Worm (Caenorhabditis elegans): ENCODE measurements around the gene C03B8.3.

The C03B8.3 gene

DNA sequence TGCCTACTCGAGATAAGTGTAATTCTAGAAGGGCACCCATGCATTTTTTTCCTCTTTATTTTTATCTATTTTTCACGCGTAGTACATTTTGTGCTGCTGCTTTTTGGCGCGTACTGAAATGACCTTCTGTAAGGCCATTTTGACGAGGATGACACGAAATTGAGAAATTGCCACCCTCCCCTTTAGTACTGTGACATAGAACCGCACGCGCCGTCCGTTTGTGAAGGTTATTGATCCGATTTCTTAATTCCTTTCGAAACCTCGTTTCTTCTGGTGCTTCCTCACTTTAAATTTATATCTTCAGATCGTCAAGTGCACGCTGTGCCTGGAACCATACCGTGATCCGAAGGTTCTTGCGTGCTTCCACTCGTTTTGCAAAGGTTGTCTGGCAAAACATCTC is 19.0 kb downstream of the C03B8.3 start:
- TF ChIP-seq ama-1 (optimal IDR thresholded peaks at IDR 0.05) (no peak), tbx-11 (GFP tag; IDR thresholded peaks at IDR 0.05) (no peak), flt-1 (GFP tag; IDR thresholded peaks at IDR 0.05) (no peak), ceh-36 (tag; optimal IDR thresholded peaks at IDR 0.05) (no peak), ceh-13 (GFP tag; optimal IDR thresholded peaks at IDR 0.05) (no peak), sea-1 (GFP tag; conservative IDR thresholded peaks at IDR 0.05) (no peak), tbx-37 (GFP tag; conservative IDR thresholded peaks at IDR 0.05) (no peak), hnd-1 (tag; optimal IDR thresholded peaks at IDR 0.05) (no peak), scrt-1 (GFP tag; IDR thresholded peaks at IDR 0.05) (no peak), B0310.2 (tag; optimal IDR thresholded peaks at IDR 0.05) (no peak), aly-1 (tag; optimal IDR thresholded peaks at IDR 0.05) (no peak), hmg-4 (GFP tag; optimal IDR thresholded peaks at IDR 0.05) (no peak), F13C5.2 (tag; optimal IDR thresholded peaks at IDR 0.05) (no peak)

- TF ChIP-seq tra-4 (tag; optimal IDR thresholded peaks at IDR 0.05) (peak; percentile 10), F13C5.2 (tag; optimal IDR thresholded peaks at IDR 0.05) (no peak), tbx-11 (GFP tag; IDR thresholded peaks at IDR 0.05) (no peak), hmg-4 (GFP tag; optimal IDR thresholded peaks at IDR 0.05) (peak; percentile 38), pes-1 (GFP tag; IDR thresholded peaks at IDR 0.05) (no peak)
Measured at ce11 chrIII:7733563-7733962, 21.5 kb downstream of the C03B8.3 start.

DNA sequence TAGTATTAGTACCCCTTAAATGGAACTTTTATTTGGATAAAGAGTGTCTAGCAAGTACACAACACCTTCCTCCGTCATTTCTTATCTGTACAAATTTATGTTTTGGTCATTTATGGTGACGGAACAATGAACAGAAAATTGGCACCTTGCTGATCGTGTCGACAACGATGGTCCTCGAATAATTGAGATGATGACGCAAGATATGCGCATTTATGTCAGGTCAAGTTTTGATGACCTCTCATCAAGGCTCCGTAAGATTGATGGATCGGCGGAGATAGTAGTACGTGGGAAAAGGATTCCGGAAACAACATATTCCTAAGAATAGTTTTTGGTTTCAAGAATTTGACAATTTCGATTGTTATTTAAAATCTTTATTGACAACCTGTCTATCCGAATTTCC is 22.0 kb downstream of the C03B8.3 start:
- no peak for TF ChIP-seq ama-1 (optimal IDR thresholded peaks at IDR 0.05)
- no peak for TF ChIP-seq hmbx-1 (tag; optimal IDR thresholded peaks at IDR 0.05)
- no peak for TF ChIP-seq scrt-1 (GFP tag; IDR thresholded peaks at IDR 0.05)
- no peak for TF ChIP-seq tbx-11 (GFP tag; IDR thresholded peaks at IDR 0.05)
- TF ChIP-seq B0310.2 (tag; optimal IDR thresholded peaks at IDR 0.05): no peak
- TF ChIP-seq flt-1 (GFP tag; IDR thresholded peaks at IDR 0.05): no peak

ce11 chrIII:7736003-7736402 is 23.9 kb downstream of the C03B8.3 start:
- TF ChIP-seq tra-4 (tag; optimal IDR thresholded peaks at IDR 0.05) (no peak), ama-1 (optimal IDR thresholded peaks at IDR 0.05) (no peak), tbx-11 (GFP tag; IDR thresholded peaks at IDR 0.05) (no peak), ceh-13 (GFP tag; optimal IDR thresholded peaks at IDR 0.05) (no peak), hmbx-1 (tag; optimal IDR thresholded peaks at IDR 0.05) (no peak), sea-1 (GFP tag; conservative IDR thresholded peaks at IDR 0.05) (no peak), scrt-1 (GFP tag; IDR thresholded peaks at IDR 0.05) (no peak), flt-1 (GFP tag; IDR thresholded peaks at IDR 0.05) (no peak), pes-1 (GFP tag; IDR thresholded peaks at IDR 0.05) (no peak), F13C5.2 (tag; optimal IDR thresholded peaks at IDR 0.05) (no peak), ets-7 (tag; optimal IDR thresholded peaks at IDR 0.05) (no peak), ceh-36 (tag; optimal IDR thresholded peaks at IDR 0.05) (no peak)

DNA sequence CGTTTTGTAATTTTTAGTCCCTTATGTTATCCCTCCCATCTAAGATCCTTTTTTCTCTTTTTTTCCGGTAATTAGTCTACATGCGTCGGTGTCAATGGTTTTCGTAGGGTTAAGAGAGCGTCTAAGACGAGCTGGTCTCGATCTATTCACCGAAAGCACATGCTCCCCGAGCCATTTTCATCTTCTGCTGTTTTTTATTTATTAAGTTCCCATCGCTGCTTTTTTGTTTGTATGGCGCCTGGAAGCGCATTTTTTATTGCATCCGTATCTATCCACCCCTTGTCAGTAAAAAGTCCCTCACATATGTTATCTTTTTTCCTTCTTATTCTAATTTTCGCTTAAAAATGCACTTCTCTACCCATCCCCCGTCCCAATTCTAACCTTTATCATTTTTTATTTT is 24.7 kb downstream of the C03B8.3 start:
- TF ChIP-seq ama-1 (optimal IDR thresholded peaks at IDR 0.05) (peak; percentile 60), ets-7 (tag; optimal IDR thresholded peaks at IDR 0.05) (no peak), hnd-1 (tag; optimal IDR thresholded peaks at IDR 0.05) (no peak), hmg-4 (GFP tag; optimal IDR thresholded peaks at IDR 0.05) (no peak), B0310.2 (tag; optimal IDR thresholded peaks at IDR 0.05) (peak; percentile 47)

DNA sequence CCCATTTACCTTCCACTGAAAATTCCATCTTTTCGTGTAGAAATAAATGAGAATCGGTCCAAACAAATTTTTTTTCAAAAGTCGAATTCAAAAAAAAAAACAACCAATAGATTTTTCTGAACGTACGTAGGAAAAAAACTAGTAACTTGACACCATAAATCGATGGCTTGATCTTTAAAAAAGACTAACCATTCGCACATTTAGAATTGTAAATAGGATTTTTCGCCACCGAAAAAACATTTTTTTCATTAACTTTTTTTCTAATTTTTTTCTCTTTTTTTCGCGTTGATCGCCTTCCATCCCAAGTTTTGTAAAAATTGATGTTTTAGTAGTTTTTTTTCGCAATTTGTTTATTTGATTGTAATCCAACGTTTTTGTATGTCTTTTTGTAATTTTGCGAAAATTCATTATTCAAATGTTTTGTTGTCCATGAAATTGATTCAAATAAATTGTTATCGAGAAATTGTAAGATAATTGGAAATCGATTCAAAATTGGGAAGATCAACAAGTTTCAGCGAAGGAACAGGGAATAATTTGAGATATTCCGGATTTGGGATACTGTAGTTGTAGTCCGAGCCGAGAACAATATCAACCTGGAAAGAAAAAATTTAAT is 25.6 kb downstream of the C03B8.3 start:
- no peak for TF ChIP-seq ceh-36 (tag; optimal IDR thresholded peaks at IDR 0.05)

DNA sequence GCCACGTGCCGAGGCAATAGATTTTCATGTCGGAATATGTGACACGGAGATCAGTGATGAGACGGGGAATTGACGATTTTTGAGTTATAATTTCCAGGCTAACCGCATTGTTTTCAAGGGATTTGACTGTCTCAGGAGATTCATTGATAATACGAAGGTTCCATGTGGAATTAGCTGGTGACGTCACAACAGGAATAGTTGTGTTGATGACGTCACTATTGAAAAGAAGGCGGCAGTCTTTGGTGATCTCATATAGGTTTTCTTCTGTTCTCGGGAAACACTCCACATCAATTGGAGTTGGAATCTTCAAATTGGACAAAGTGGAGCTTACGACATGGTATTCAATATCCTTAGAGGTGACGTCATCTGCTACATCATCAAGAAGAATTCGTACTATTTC is 31.1 kb downstream of the C03B8.3 start:
- no peak for TF ChIP-seq hmg-4 (GFP tag; optimal IDR thresholded peaks at IDR 0.05)
- no peak for TF ChIP-seq aly-1 (tag; optimal IDR thresholded peaks at IDR 0.05)

DNA sequence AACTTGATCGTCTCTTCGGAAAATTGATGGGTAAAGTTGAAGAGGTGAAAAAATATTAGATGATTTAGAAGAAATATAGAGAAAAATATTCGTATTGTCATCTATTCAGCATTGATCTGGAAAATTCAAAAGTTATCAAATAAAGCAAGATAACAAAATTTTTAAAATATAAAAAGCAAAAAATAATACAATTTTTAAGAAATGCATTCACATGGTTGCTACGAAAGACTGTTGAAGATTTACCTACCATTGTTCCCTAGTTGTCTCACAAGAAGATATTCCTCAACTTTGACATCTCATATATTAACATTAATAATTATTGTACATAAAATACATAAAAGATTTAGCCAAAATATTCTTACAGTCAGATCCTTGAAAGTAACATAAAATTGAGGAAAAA is 42.2 kb downstream of the C03B8.3 start, which contains the start of gene cdh-3:
cdh-3 (minus strand) TSS at position 101 of the 400 bp plus-strand sequence.
- TF ChIP-seq tbx-11 (GFP tag; IDR thresholded peaks at IDR 0.05) (no peak), B0310.2 (tag; optimal IDR thresholded peaks at IDR 0.05) (no peak)

- TF ChIP-seq hmbx-1 (tag; optimal IDR thresholded peaks at IDR 0.05): no peak
- no peak for TF ChIP-seq pes-1 (GFP tag; IDR thresholded peaks at IDR 0.05)
- TF ChIP-seq ets-7 (tag; optimal IDR thresholded peaks at IDR 0.05): no peak
- no peak for TF ChIP-seq flt-1 (GFP tag; IDR thresholded peaks at IDR 0.05)
- TF ChIP-seq B0310.2 (tag; optimal IDR thresholded peaks at IDR 0.05): no peak
- no peak for TF ChIP-seq hnd-1 (tag; optimal IDR thresholded peaks at IDR 0.05)
- TF ChIP-seq ceh-36 (tag; optimal IDR thresholded peaks at IDR 0.05): no peak
- no peak for TF ChIP-seq ceh-13 (GFP tag; optimal IDR thresholded peaks at IDR 0.05)
- no peak for TF ChIP-seq ama-1 (optimal IDR thresholded peaks at IDR 0.05)
- TF ChIP-seq F13C5.2 (tag; optimal IDR thresholded peaks at IDR 0.05): no peak
- no peak for TF ChIP-seq scrt-1 (GFP tag; IDR thresholded peaks at IDR 0.05)
- TF ChIP-seq hmg-4 (GFP tag; optimal IDR thresholded peaks at IDR 0.05): no peak
Measured at ce11 chrIII:7758562-7758961, 46.5 kb downstream of the C03B8.3 start, which contains the start of gene pcp-1. TSS of gene pcp-1 (plus strand) at chrIII:7758903.
